Fruit fly (Drosophila melanogaster): ENCODE results near the gene GATAe.

Gene GATAe

dm6 chr3R:16028651-16029050 is 19.7 kb downstream of the GATAe start:
- TF ChIP-seq h (GFP tag; optimal IDR thresholded peaks at IDR 0.05): no peak
- no peak for TF ChIP-seq psq (GFP tag; optimal IDR thresholded peaks at IDR 0.05)
- TF ChIP-seq Mio (GFP tag; optimal IDR thresholded peaks at IDR 0.05): no peak
- TF ChIP-seq woc (GFP tag; optimal IDR thresholded peaks at IDR 0.05): no peak
- no peak for TF ChIP-seq dsf (GFP tag; optimal IDR thresholded peaks at IDR 0.05; ENCODE audit: borderline replicate concordance)
- TF ChIP-seq Sp1 (GFP tag; optimal IDR thresholded peaks at IDR 0.05): no peak
- no peak for TF ChIP-seq Dfd (GFP tag; optimal IDR thresholded peaks at IDR 0.05)
- TF ChIP-seq Rel (GFP tag; optimal IDR thresholded peaks at IDR 0.05): no peak
- TF ChIP-seq Rel (tag; optimal IDR thresholded peaks at IDR 0.05): no peak
- no peak for TF ChIP-seq dmrt93B (GFP tag; optimal IDR thresholded peaks at IDR 0.05)

dm6 chr3R:16029584-16029983 is 20.7 kb downstream of the GATAe start:
- TF ChIP-seq Rel (GFP tag; optimal IDR thresholded peaks at IDR 0.05) (no peak), Rel (tag; optimal IDR thresholded peaks at IDR 0.05) (no peak), Hr78 (GFP tag; optimal IDR thresholded peaks at IDR 0.05) (no peak), sv (GFP tag; optimal IDR thresholded peaks at IDR 0.05) (no peak), Vsx2 (GFP tag; optimal IDR thresholded peaks at IDR 0.05; ENCODE audit: partially characterized antibody) (no peak), psq (GFP tag; optimal IDR thresholded peaks at IDR 0.05) (no peak), Dfd (GFP tag; optimal IDR thresholded peaks at IDR 0.05) (no peak), Hnf4 (GFP tag; optimal IDR thresholded peaks at IDR 0.05) (no peak), fru (GFP tag; optimal IDR thresholded peaks at IDR 0.05) (no peak), lola (GFP tag; optimal IDR thresholded peaks at IDR 0.05) (no peak), GATAd (GFP tag; optimal IDR thresholded peaks at IDR 0.05) (no peak), sage (GFP tag; optimal IDR thresholded peaks at IDR 0.05) (no peak)

- TF ChIP-seq rgr (GFP tag; optimal IDR thresholded peaks at IDR 0.05) (no peak), sv (GFP tag; optimal IDR thresholded peaks at IDR 0.05) (no peak), br (GFP tag; optimal IDR thresholded peaks at IDR 0.05) (no peak), Vsx2 (GFP tag; optimal IDR thresholded peaks at IDR 0.05; ENCODE audit: partially characterized antibody) (no peak), psq (GFP tag; optimal IDR thresholded peaks at IDR 0.05) (no peak), N (GFP tag; optimal IDR thresholded peaks at IDR 0.05) (no peak), brk (GFP tag; optimal IDR thresholded peaks at IDR 0.05) (no peak), HLH106 (tag; optimal IDR thresholded peaks at IDR 0.05) (no peak), Abd-B (GFP tag; optimal IDR thresholded peaks at IDR 0.05) (no peak), dmrt93B (GFP tag; optimal IDR thresholded peaks at IDR 0.05) (no peak), dsf (GFP tag; optimal IDR thresholded peaks at IDR 0.05; ENCODE audit: borderline replicate concordance) (no peak), Hr78 (GFP tag; optimal IDR thresholded peaks at IDR 0.05) (no peak), jim (GFP tag; optimal IDR thresholded peaks at IDR 0.05) (no peak), CG9705 (GFP tag; optimal IDR thresholded peaks at IDR 0.05) (no peak), Sp1 (GFP tag; optimal IDR thresholded peaks at IDR 0.05) (no peak), tai (GFP tag; optimal IDR thresholded peaks at IDR 0.05) (no peak), Jra (GFP tag; optimal IDR thresholded peaks at IDR 0.05) (no peak)
Measured at dm6 chr3R:16030445-16030844, 21.5 kb downstream of the GATAe start.

dm6 chr3R:16033727-16034126 is 24.8 kb downstream of the GATAe start:
- TF ChIP-seq foxo (GFP tag; optimal IDR thresholded peaks at IDR 0.05) (no peak), Dif (GFP tag; optimal IDR thresholded peaks at IDR 0.05; ENCODE audit: partially characterized antibody) (no peak), Mio (GFP tag; optimal IDR thresholded peaks at IDR 0.05) (no peak), OdsH (GFP tag; optimal IDR thresholded peaks at IDR 0.05) (no peak), br (GFP tag; optimal IDR thresholded peaks at IDR 0.05) (no peak)

DNA sequence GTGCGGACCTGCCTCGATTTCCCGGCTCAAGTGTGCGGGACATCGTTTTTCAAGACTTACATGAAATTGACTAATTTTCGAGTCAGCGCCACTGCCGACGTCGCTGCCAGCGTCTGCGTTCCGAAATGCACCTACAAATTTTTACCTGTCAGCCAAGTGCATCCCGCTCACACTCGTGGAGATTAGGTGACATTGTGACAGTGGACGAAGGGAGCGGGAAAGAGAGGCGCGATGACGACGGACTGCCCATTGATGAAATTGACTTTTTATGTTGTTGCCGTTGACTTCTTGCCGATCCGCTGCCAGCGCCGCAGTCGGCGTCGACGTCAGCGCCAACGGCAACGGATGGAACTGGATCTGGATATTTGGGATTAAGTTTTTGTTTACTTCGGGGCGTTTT is 25.3 kb downstream of the GATAe start:
- TF ChIP-seq Sp1 (GFP tag; optimal IDR thresholded peaks at IDR 0.05): no peak
- TF ChIP-seq CrebA (GFP tag; optimal IDR thresholded peaks at IDR 0.05; ENCODE audit: borderline replicate concordance): no peak
- TF ChIP-seq psq (GFP tag; optimal IDR thresholded peaks at IDR 0.05): no peak
- TF ChIP-seq lola (GFP tag; optimal IDR thresholded peaks at IDR 0.05): no peak
- no peak for TF ChIP-seq ey (GFP tag; optimal IDR thresholded peaks at IDR 0.05)
- TF ChIP-seq sv (GFP tag; optimal IDR thresholded peaks at IDR 0.05): no peak
- TF ChIP-seq foxo (GFP tag; optimal IDR thresholded peaks at IDR 0.05): no peak
- TF ChIP-seq dl (GFP tag; optimal IDR thresholded peaks at IDR 0.05; ENCODE audit: insufficient read depth in 1 of 2, partially characterized antibody in 2 of 2): no peak
- TF ChIP-seq woc (GFP tag; optimal IDR thresholded peaks at IDR 0.05): no peak
- TF ChIP-seq Hnf4 (GFP tag; optimal IDR thresholded peaks at IDR 0.05): no peak
- TF ChIP-seq h (GFP tag; optimal IDR thresholded peaks at IDR 0.05): no peak

Measured in whole organism, wandering third instar larva.